Worm (Caenorhabditis elegans) whole organism, midembryonic: ENCODE measurements around the gene Y46D2A.2.

Experiments
- klf-2 ChIP-seq: fragments of 200-800 bp; sonication (Bioruptor generic); conservative IDR thresholded peaks from 2 replicates; pipeline ENCODE4 v1.3.6; 2022; ENCODE audit warnings: missing genetic modification reagents, missing genetic modification characterization, missing compliant biosample characterization
- ref-1 ChIP-seq: fragments of 200-800 bp; sonication (Bioruptor generic); conservative IDR thresholded peaks from 2 replicates; pipeline ENCODE4 v1.3.6; 2022; ENCODE audit warnings: missing genetic modification reagents, missing genetic modification characterization, missing compliant biosample characterization
- ztf-23 ChIP-seq: fragments of 200-800 bp; sonication (Bioruptor generic); IDR thresholded peaks from 2 replicates; pipeline ENCODE4 v1.3.6; 2022; ENCODE audit warnings: missing genetic modification reagents, missing genetic modification characterization, missing compliant biosample characterization

DNA sequence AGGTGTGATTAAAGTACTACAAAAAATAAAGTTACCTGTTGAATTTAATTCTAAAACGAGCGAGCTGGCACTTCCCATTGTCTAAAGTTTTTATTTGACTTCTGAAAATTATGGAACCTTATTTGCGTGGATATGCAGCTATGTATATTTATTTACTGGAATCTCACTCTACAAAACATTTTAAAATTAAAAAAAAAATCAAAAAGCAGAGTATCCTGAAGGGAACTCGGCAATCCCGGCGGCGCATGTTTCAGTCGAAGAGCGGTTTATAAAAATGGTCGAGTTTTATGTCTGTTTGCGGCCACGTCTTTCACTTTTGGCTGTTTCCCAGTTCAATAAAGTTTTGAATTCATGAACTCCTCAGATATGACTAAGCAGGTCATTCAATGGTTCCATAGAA lies 14.0 kb upstream of the Y46D2A.2 start, which contains the start of gene F14D2.19:
- TF ChIP-seq ztf-23 (no peak), klf-2 (GFP tag; lab: Robert Waterston, UW) (no peak), ref-1 (GFP tag; lab: Robert Waterston, UW) (no peak)
